Worm (Caenorhabditis elegans): ENCODE results near the gene srh-201.

- TF ChIP-seq ets-7 (tag; optimal IDR thresholded peaks at IDR 0.05) (no peak), tbx-37 (GFP tag; conservative IDR thresholded peaks at IDR 0.05) (no peak), ceh-36 (tag; optimal IDR thresholded peaks at IDR 0.05) (no peak), ceh-13 (GFP tag; optimal IDR thresholded peaks at IDR 0.05) (no peak), flt-1 (GFP tag; IDR thresholded peaks at IDR 0.05) (no peak), hmbx-1 (tag; optimal IDR thresholded peaks at IDR 0.05) (no peak), ama-1 (optimal IDR thresholded peaks at IDR 0.05) (no peak), tra-4 (tag; optimal IDR thresholded peaks at IDR 0.05) (no peak), tbx-11 (GFP tag; IDR thresholded peaks at IDR 0.05) (no peak), F13C5.2 (tag; optimal IDR thresholded peaks at IDR 0.05) (no peak), hnd-1 (tag; optimal IDR thresholded peaks at IDR 0.05) (no peak)
These were observed 38.7 kb downstream of the srh-201 start, which contains the start of gene nhr-143 for ce11 chrV:8974889-8975422.
